Fruit fly (Drosophila melanogaster) whole organism, adult: Measurements from ENCODE around the gene Chrac-14.

Experiments
- CG11617 ChIP-seq: fragments of 200-800 bp; sonication (Bioruptor generic); optimal IDR thresholded peaks from 2 replicates; lab custom pipeline; 2017; ENCODE audit warnings: mild to moderate bottlenecking, missing biosample characterization, missing genetic modification reagents, missing genetic modification characterization
- CG12768 ChIP-seq: fragments of 200-800 bp; sonication (Bioruptor generic); optimal IDR thresholded peaks from 2 replicates; lab custom pipeline; 2017; ENCODE audit warnings: missing biosample characterization, missing genetic modification characterization, mild to moderate bottlenecking, moderate library complexity, missing genetic modification reagents
- CG14711 ChIP-seq: fragments of 200-800 bp; sonication (Bioruptor generic); optimal IDR thresholded peaks from 2 replicates; lab custom pipeline; 2018; ENCODE audit warnings: missing biosample characterization, mild to moderate bottlenecking, missing genetic modification characterization, moderate library complexity
- CG1620 ChIP-seq: fragments of 200-800 bp; sonication (Bioruptor generic); optimal IDR thresholded peaks from 2 replicates; lab custom pipeline; 2016; ENCODE audit warnings: missing biosample characterization, missing genetic modification characterization
- CG33017 ChIP-seq: fragments of 200-800 bp; sonication (Bioruptor generic); optimal IDR thresholded peaks from 2 replicates; lab custom pipeline; 2018; ENCODE audit warnings: missing biosample characterization, mild to moderate bottlenecking, missing genetic modification characterization, moderate library complexity
- CG5204 ChIP-seq: fragments of 200-800 bp; sonication (Bioruptor generic); optimal IDR thresholded peaks from 2 replicates; lab custom pipeline; 2016; ENCODE audit warnings: missing biosample characterization, missing genetic modification characterization
- CG7045 ChIP-seq: fragments of 200-800 bp; sonication (Bioruptor generic); optimal IDR thresholded peaks from 2 replicates; lab custom pipeline; 2017; ENCODE audit warnings: missing biosample characterization, mild to moderate bottlenecking, missing genetic modification characterization
- CG7101 ChIP-seq: fragments of 200-800 bp; sonication (Bioruptor generic); optimal IDR thresholded peaks from 2 replicates; lab custom pipeline; 2018; ENCODE audit warnings: missing biosample characterization, mild to moderate bottlenecking, missing genetic modification characterization, moderate library complexity
- Clk ChIP-seq: fragments of 200-800 bp; sonication (Bioruptor generic); optimal IDR thresholded peaks from 2 replicates; lab custom pipeline; 2017; ENCODE audit warnings: missing biosample characterization, missing genetic modification characterization
- Crg-1 ChIP-seq: fragments of 200-800 bp; sonication (Bioruptor generic); optimal IDR thresholded peaks from 2 replicates; lab custom pipeline; 2016; ENCODE audit warnings: missing biosample characterization, missing genetic modification characterization
- Hr96 ChIP-seq: fragments of 200-800 bp; sonication (Bioruptor generic); optimal IDR thresholded peaks from 2 replicates; lab custom pipeline; 2016; ENCODE audit warnings: missing biosample characterization, missing genetic modification characterization
- Mnt ChIP-seq: fragments of 200-800 bp; sonication (Bioruptor generic); optimal IDR thresholded peaks from 2 replicates; lab custom pipeline; 2016; ENCODE audit warnings: missing biosample characterization, mild to moderate bottlenecking, missing genetic modification characterization
- bab1 ChIP-seq: fragments of 200-800 bp; sonication (Bioruptor generic); optimal IDR thresholded peaks from 3 replicates; lab custom pipeline; 2019; ENCODE audit warnings: missing biosample characterization, mild to moderate bottlenecking, missing genetic modification characterization, moderate library complexity
- cic ChIP-seq: fragments of 200-800 bp; sonication (Bioruptor generic); optimal IDR thresholded peaks from 2 replicates; lab custom pipeline; 2017; ENCODE audit warnings: missing biosample characterization, mild to moderate bottlenecking, missing genetic modification characterization, moderate library complexity
- cnc ChIP-seq, 2 experiments: fragments of >200 bp; optimal IDR thresholded peaks; 2 replicates each; lab custom pipeline; 2017
- kay ChIP-seq: fragments of 200-800 bp; sonication (Bioruptor generic); peaks from one replicate; lab custom pipeline; 2016; ENCODE audit warnings: missing biosample characterization, missing genetic modification characterization, borderline replicate concordance
- ovo ChIP-seq: fragments of 200-800 bp; sonication (Bioruptor generic); optimal IDR thresholded peaks from 2 replicates; lab custom pipeline; 2016; ENCODE audit warnings: missing biosample characterization, missing genetic modification characterization
- pad ChIP-seq: fragments of 200-800 bp; sonication (Bioruptor generic); optimal IDR thresholded peaks from 3 replicates; lab custom pipeline; 2017; ENCODE audit warnings: missing biosample characterization, missing genetic modification characterization, mild to moderate bottlenecking, moderate library complexity, missing genetic modification reagents
- tj ChIP-seq: fragments of 200-800 bp; sonication (Bioruptor generic); optimal IDR thresholded peaks from 3 replicates; lab custom pipeline; 2017; ENCODE audit warnings: missing biosample characterization, mild to moderate bottlenecking, missing genetic modification characterization, moderate library complexity
- toe ChIP-seq: fragments of 200-800 bp; sonication (Bioruptor generic); optimal IDR thresholded peaks from 2 replicates; lab custom pipeline; 2016; ENCODE audit warnings: missing biosample characterization, missing genetic modification characterization

The Chrac-14 gene

DNA sequence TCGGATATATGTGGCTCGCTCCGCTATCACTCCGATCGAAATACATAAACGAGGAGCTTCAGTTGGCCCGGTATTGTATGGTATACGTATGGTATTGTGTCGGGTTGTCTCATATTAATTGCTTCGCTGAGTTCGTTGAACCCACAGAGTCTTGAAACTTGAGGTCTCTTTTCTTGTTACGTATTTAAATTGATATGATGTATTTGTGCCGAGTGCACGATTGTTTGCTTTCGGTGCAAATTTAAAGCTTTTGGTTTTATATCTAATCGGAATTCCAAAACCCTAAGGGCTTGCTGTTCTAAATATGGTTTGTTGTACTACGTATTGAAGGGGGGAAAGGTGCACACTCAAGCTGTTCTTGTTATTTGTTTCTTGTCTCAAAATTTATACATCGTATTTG, 12.0 kb upstream of the Chrac-14 start:
- TF ChIP-seq toe (GFP tag; lab: Kevin White, UChicago) (no peak), tj (peak; percentile 77), kay (GFP tag; lab: Kevin White, UChicago) (peak; percentile 36)

DNA sequence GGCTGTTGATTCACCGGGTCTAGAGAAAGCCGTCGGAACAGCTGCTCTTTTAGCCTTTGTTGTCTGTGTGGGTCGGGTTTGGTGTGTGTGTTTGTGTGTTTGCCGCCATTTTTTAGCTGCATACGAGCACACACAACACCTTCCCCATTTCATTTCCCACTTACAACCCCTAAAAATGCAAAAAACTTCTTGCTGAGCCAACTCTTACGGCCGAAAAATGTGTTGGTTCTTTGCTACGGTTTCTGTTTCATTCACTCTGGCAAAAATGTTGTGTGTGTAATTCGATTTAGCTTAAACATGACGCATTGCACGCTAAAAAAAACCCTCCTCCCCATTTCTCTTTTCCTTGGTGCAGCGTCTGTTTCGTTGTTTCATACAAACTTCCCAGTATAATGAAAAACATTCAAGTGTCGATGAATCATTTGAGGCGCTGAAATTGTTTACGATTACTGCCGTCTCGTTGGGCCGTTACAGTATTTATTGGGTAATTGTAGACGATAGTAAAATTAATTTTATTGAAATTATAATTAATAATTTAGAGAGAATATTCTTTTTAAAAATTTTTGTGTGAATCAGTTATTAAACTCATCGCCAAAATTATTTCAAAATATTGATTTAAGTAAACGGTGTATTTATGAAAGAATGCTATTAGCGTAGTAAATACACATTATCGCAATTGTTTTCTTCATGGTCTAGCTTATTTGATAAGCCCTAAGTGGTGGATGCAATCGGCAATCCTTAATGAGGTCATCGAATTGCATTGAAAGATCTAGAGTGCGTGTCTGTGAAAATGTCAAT, 11.0 kb upstream of the Chrac-14 start:
- TF ChIP-seq Clk (no peak), cic (GFP tag; lab: Kevin White, UChicago) (no peak), CG1620 (GFP tag; lab: Kevin White, UChicago) (no peak), tj (peak; percentile 67), CG33017 (tag; lab: Kevin White, UChicago) (peak; percentile 42), CG14711 (tag; lab: Kevin White, UChicago) (peak; percentile 5), pad (GFP tag; lab: Kevin White, UChicago) (no peak), bab1 (peak; percentile 30), kay (GFP tag; lab: Kevin White, UChicago) (peak; percentile 92), CG11617 (no peak)

DNA sequence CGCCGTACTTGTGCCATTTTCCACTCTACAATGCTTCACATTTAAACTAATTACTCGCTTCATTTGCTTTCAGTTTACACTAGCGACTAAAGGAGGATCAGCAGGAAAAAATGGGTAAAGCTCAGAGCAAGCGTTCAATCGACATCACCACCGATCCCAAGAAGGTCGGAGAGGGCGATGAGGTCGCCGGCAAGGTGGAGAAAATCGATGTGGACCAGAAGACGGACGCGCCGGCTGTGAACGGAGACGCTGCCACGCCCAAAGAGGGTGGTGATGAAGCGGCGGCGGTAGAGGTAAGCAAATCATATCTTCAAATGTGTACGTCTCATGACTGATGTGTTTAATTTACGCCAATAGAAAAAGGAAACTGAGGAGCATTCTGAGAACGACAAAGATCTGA, 10.4 kb upstream of the Chrac-14 start:
- TF ChIP-seq Mnt (GFP tag; lab: Kevin White, UChicago) (no peak), CG14711 (tag; lab: Kevin White, UChicago) (no peak), bab1 (no peak), Hr96 (GFP tag; lab: Kevin White, UChicago) (no peak), cnc (optimal IDR thresholded peaks at IDR 0.05; lab: Kevin White, UChicago) (no peak), CG33017 (tag; lab: Kevin White, UChicago) (no peak), CG1620 (GFP tag; lab: Kevin White, UChicago) (no peak), Clk (no peak), pad (GFP tag; lab: Kevin White, UChicago) (no peak), CG12768 (GFP tag; lab: Kevin White, UChicago) (no peak), CG7101 (no peak), kay (GFP tag; lab: Kevin White, UChicago) (no peak)

DNA sequence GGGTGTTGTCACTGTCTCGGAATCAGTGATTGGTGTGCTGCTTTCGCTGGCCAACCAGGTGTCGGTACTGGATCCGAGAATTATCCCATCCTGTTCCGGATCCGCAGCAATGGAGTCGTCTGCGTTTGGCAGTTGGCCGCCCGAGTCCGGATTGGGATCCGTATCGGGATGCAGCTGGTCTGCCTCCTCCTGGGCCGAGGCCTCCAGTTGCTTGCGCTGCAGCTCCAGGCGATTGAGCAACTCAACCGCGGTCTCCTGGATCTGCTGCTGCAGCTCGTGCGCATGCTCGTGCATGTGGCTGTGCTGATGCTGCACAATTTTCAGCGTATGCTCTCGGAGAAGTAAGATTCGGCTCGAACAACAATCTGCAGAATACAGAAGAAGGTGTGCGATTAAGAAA, 5.1 kb upstream of the Chrac-14 start:
- TF ChIP-seq cic (GFP tag; lab: Kevin White, UChicago) (no peak), CG11617 (no peak), CG5204 (GFP tag; lab: Kevin White, UChicago) (no peak), bab1 (no peak)

DNA sequence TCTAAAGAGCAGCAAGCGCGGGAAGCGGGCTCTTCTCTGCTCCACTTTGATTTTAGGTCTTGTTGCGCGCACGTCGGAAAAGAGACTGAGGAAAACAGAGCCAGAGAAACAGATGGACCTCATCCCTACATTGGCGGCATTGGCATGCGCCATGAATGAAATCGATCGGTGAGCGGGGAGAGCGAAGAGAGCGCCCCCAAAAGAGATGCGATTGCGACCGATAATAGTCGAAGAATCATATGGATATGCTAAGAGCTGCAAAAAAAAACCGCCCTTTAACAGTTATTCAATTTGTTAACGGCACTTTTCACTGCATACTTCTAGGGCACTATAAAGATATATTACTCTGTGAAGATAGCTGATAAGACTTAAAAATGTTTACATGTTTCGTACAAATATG, 3.7 kb upstream of the Chrac-14 start, which contains the start of gene grk:
Gene grk, minus strand, starts transcription at position 87 of the 400 bp plus-strand sequence.
- TF ChIP-seq tj (no peak), kay (GFP tag; lab: Kevin White, UChicago) (no peak), CG5204 (GFP tag; lab: Kevin White, UChicago) (no peak), CG7045 (GFP tag; lab: Kevin White, UChicago) (no peak), CG14711 (tag; lab: Kevin White, UChicago) (no peak), CG1620 (GFP tag; lab: Kevin White, UChicago) (no peak), Crg-1 (no peak), Hr96 (GFP tag; lab: Kevin White, UChicago) (no peak), CG33017 (tag; lab: Kevin White, UChicago) (no peak), Clk (no peak), pad (GFP tag; lab: Kevin White, UChicago) (peak; percentile 47), cic (GFP tag; lab: Kevin White, UChicago) (no peak), toe (GFP tag; lab: Kevin White, UChicago) (no peak), Mnt (GFP tag; lab: Kevin White, UChicago) (no peak), CG7101 (no peak), ovo (GFP tag; lab: Kevin White, UChicago) (peak; percentile 52), CG11617 (no peak)

DNA sequence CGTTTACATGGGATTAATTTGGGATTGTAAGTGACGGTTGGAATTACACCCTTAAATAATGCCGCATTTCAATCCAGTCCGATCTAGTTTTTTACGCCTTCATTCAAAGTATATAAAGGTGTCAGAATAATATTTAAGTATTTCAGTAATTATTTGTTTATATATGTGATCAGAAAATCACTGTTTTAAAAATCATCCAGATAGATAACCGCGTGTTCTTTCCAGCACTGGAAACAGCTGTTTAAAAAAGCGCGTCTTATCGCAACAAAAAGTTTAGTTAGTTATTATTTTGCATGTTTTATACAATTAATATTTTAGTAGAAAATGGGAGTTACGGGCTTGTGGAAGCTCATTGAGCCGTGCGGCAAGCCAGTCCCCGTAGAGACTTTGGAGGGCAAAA, 847 bp downstream of the Chrac-14 start, which contains the start of gene mus201:
Gene mus201, plus strand, starts transcription at position 118 of the 400 bp plus-strand sequence.
- TF ChIP-seq CG14711 (tag; lab: Kevin White, UChicago) (peak; percentile 16), bab1 (peak; percentile 31), toe (GFP tag; lab: Kevin White, UChicago) (no peak), CG7101 (no peak), Mnt (GFP tag; lab: Kevin White, UChicago) (no peak), CG12768 (GFP tag; lab: Kevin White, UChicago) (no peak), Clk (no peak), pad (GFP tag; lab: Kevin White, UChicago) (peak; percentile 10), Crg-1 (no peak), Hr96 (GFP tag; lab: Kevin White, UChicago) (no peak), CG7045 (GFP tag; lab: Kevin White, UChicago) (no peak), CG1620 (GFP tag; lab: Kevin White, UChicago) (peak; percentile 42), CG11617 (no peak), cnc (optimal IDR thresholded peaks at IDR 0.05; lab: Kevin White, UChicago) (no peak), ovo (GFP tag; lab: Kevin White, UChicago) (no peak), tj (no peak), cic (GFP tag; lab: Kevin White, UChicago) (no peak), CG33017 (tag; lab: Kevin White, UChicago) (no peak), kay (GFP tag; lab: Kevin White, UChicago) (peak; percentile 94), CG5204 (GFP tag; lab: Kevin White, UChicago) (no peak)
